Worm (Caenorhabditis elegans) whole organism, mixed stage, embryonic: ENCODE measurements around the gene C13F10.6.
A peak's percentile ranks its signal among the peaks of the same experiment; 100 is the strongest.

Experiments
- blmp-1 ChIP-seq: fragments of 150-350 bp; optimal IDR thresholded peaks from 2 replicates; lab custom pipeline; 2014; ENCODE audit warnings: missing biosample characterization, missing genetic modification characterization
- ceh-43 ChIP-seq: fragments of 200-800 bp; sonication (Bioruptor generic); optimal IDR thresholded peaks from 2 replicates; lab custom pipeline; 2018; ENCODE audit warnings: mild to moderate bottlenecking, missing genetic modification characterization, moderate library complexity, missing compliant biosample characterization
- ces-1 ChIP-seq: fragments of 150-350 bp; optimal IDR thresholded peaks from 2 replicates; lab custom pipeline; 2014; ENCODE audit warnings: missing biosample characterization, missing genetic modification reagents, missing genetic modification characterization
- cnd-1 ChIP-seq: fragments of 200-800 bp; sonication (Bioruptor generic); optimal IDR thresholded peaks from 2 replicates; lab custom pipeline; 2018; ENCODE audit warnings: mild to moderate bottlenecking, missing genetic modification characterization, missing compliant biosample characterization
- lin-13 ChIP-seq: fragments of 150-350 bp; optimal IDR thresholded peaks from 2 replicates; lab custom pipeline; 2014; ENCODE audit warnings: missing biosample characterization, missing genetic modification characterization
- lsy-2 ChIP-seq: fragments of 150-350 bp; optimal IDR thresholded peaks from 2 replicates; lab custom pipeline; 2014; ENCODE audit warnings: missing biosample characterization, missing genetic modification characterization
- nhr-237 ChIP-seq: fragments of 150-350 bp; optimal IDR thresholded peaks from 2 replicates; lab custom pipeline; 2014; ENCODE audit warnings: missing biosample characterization, missing genetic modification characterization
- nhr-28 ChIP-seq: fragments of 150-350 bp; optimal IDR thresholded peaks from 2 replicates; lab custom pipeline; 2014; ENCODE audit warnings: missing biosample characterization, missing genetic modification characterization
- pha-4 ChIP-seq: fragments of 150-350 bp; optimal IDR thresholded peaks from 2 replicates; lab custom pipeline; 2018; ENCODE audit warnings: missing biosample characterization, missing genetic modification reagents, missing genetic modification characterization
- unc-120 ChIP-seq: sonication (generic microtip); optimal IDR thresholded peaks from 2 replicates; lab custom pipeline; 2017; ENCODE audit warnings: missing genetic modification characterization, missing compliant biosample characterization; ENCODE audit not compliant: poor library complexity, severe bottlenecking
- unc-62 ChIP-seq: fragments of 150-350 bp; optimal IDR thresholded peaks from 2 replicates; lab custom pipeline; 2014; ENCODE audit warnings: missing biosample characterization, missing genetic modification reagents, missing genetic modification characterization
- zip-8 ChIP-seq: fragments of 150-350 bp; optimal IDR thresholded peaks from 2 replicates; lab custom pipeline; 2014; ENCODE audit warnings: missing biosample characterization, missing genetic modification characterization

ce11 chrV:7230847-7231246, 10.0 kb upstream of the C13F10.6 start, which contains the start of the genes gei-6 and krr-1:
- TF ChIP-seq nhr-237 (tag; lab: Kevin White, UChicago) (peak; percentile 39), lsy-2 (tag; lab: Kevin White, UChicago) (peak; percentile 65), unc-62 (GFP tag; lab: Kevin White, UChicago) (peak; percentile 7), ceh-43 (GFP tag; lab: Kevin White, UChicago) (peak; percentile 89), ces-1 (GFP tag; lab: Kevin White, UChicago) (peak; percentile 19), lin-13 (tag; lab: Kevin White, UChicago) (peak; percentile 74), zip-8 (tag; lab: Kevin White, UChicago) (no peak), blmp-1 (tag; lab: Kevin White, UChicago) (peak; percentile 81), cnd-1 (tag; lab: Kevin White, UChicago) (peak; percentile 80), nhr-28 (tag; lab: Kevin White, UChicago) (no peak), unc-120 (peak; percentile 70), pha-4 (tag; lab: Kevin White, UChicago) (peak; percentile 4)
